Worm (Caenorhabditis elegans) whole organism, early embryonic: ENCODE data around the gene gsr-1.

Source experiments
- B0310.2 ChIP-seq: sonication (generic microtip); optimal IDR thresholded peaks from 2 replicates; lab custom pipeline; 2016; ENCODE audit warnings: mild to moderate bottlenecking, missing genetic modification characterization, missing compliant biosample characterization
- F13C5.2 ChIP-seq: sonication (generic microtip); optimal IDR thresholded peaks from 2 replicates; lab custom pipeline; 2017; ENCODE audit warnings: mild to moderate bottlenecking, missing genetic modification characterization, inconsistent platforms, missing compliant biosample characterization
- aly-1 ChIP-seq: sonication (generic microtip); optimal IDR thresholded peaks from 2 replicates; lab custom pipeline; 2016; ENCODE audit warnings: missing genetic modification characterization, missing compliant biosample characterization
- ama-1 ChIP-seq: fragments of 150-350 bp; optimal IDR thresholded peaks from 2 replicates; lab custom pipeline; 2014
- ceh-13 ChIP-seq: fragments of 200-800 bp; sonication (Bioruptor generic); optimal IDR thresholded peaks from 2 replicates; lab custom pipeline; 2018; ENCODE audit warnings: mild to moderate bottlenecking, missing genetic modification characterization, missing compliant biosample characterization
- ceh-36 ChIP-seq: sonication (generic microtip); optimal IDR thresholded peaks from 2 replicates; lab custom pipeline; 2016; ENCODE audit warnings: missing genetic modification characterization, inconsistent platforms, missing compliant biosample characterization
- ets-7 ChIP-seq: sonication (generic microtip); optimal IDR thresholded peaks from 2 replicates; lab custom pipeline; 2016; ENCODE audit warnings: missing genotype, missing genetic modification characterization, missing compliant biosample characterization
- flt-1 ChIP-seq: fragments of 200-800 bp; sonication (Bioruptor generic); IDR thresholded peaks from 2 replicates; pipeline ENCODE4 v1.3.6; 2022; ENCODE audit warnings: missing genetic modification characterization, missing compliant biosample characterization
- hmbx-1 ChIP-seq: sonication (generic microtip); optimal IDR thresholded peaks from 2 replicates; lab custom pipeline; 2016; ENCODE audit warnings: mild to moderate bottlenecking, missing genetic modification characterization, missing compliant biosample characterization
- hmg-4 ChIP-seq: fragments of 200-800 bp; sonication (Bioruptor generic); optimal IDR thresholded peaks from 2 replicates; lab custom pipeline; 2018; ENCODE audit warnings: mild to moderate bottlenecking, missing genetic modification characterization, missing compliant biosample characterization
- hnd-1 ChIP-seq: sonication (generic microtip); optimal IDR thresholded peaks from 2 replicates; lab custom pipeline; 2016; ENCODE audit warnings: missing genetic modification characterization, missing compliant biosample characterization
- pes-1 ChIP-seq: fragments of 200-800 bp; sonication (Bioruptor generic); IDR thresholded peaks from 2 replicates; pipeline ENCODE4 v1.3.6; 2022; ENCODE audit warnings: missing genetic modification reagents, missing genetic modification characterization, missing compliant biosample characterization
- scrt-1 ChIP-seq: fragments of 200-800 bp; sonication (Bioruptor generic); IDR thresholded peaks from 2 replicates; pipeline ENCODE4 v1.3.6; 2022; ENCODE audit warnings: missing genetic modification characterization, missing compliant biosample characterization
- sea-1 ChIP-seq: fragments of 200-800 bp; sonication (Bioruptor generic); conservative IDR thresholded peaks from 2 replicates; pipeline ENCODE4 v1.3.6; 2022; ENCODE audit warnings: missing genetic modification characterization, missing compliant biosample characterization
- tbx-11 ChIP-seq: fragments of 200-800 bp; sonication (Bioruptor generic); IDR thresholded peaks from 2 replicates; pipeline ENCODE4 v1.3.6; 2022; ENCODE audit warnings: missing genetic modification characterization, missing compliant biosample characterization
- tbx-37 ChIP-seq: fragments of 200-800 bp; sonication (Bioruptor generic); conservative IDR thresholded peaks from 2 replicates; pipeline ENCODE4 v1.3.6; 2022; ENCODE audit warnings: missing genetic modification reagents, missing genetic modification characterization, missing compliant biosample characterization
- tra-4 ChIP-seq: sonication (generic microtip); optimal IDR thresholded peaks from 2 replicates; lab custom pipeline; 2017; ENCODE audit warnings: missing genetic modification characterization, missing compliant biosample characterization

The gsr-1 gene

DNA sequence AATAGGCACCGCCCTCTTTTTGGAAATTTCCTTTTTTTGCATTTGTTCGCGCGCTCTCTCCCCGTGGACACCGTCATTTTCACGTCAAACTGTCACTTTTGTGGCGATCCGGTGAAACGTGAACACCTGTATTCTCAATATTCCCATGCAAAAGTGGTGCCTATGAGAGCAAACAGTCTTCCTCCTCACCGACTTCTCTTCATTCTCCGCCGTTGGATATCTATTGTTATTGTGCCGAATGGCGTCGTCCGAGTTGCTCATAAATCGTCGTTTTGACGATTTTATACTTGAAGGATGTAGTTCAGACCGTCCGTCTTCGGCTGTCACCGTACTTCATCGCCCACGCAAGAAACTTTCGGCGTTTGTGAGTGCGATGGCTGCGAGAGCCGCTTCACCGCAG, 14.9 kb upstream of the gsr-1 start, which contains the start of gene rilp-1:
Gene rilp-1 (plus strand): TSS at position 301 of the 400 bp plus-strand sequence.
- no peak for TF ChIP-seq tbx-11 (GFP tag; lab: Robert Waterston, UW)
- no peak for TF ChIP-seq tra-4
- TF ChIP-seq sea-1 (GFP tag; lab: Robert Waterston, UW), result no peak

DNA sequence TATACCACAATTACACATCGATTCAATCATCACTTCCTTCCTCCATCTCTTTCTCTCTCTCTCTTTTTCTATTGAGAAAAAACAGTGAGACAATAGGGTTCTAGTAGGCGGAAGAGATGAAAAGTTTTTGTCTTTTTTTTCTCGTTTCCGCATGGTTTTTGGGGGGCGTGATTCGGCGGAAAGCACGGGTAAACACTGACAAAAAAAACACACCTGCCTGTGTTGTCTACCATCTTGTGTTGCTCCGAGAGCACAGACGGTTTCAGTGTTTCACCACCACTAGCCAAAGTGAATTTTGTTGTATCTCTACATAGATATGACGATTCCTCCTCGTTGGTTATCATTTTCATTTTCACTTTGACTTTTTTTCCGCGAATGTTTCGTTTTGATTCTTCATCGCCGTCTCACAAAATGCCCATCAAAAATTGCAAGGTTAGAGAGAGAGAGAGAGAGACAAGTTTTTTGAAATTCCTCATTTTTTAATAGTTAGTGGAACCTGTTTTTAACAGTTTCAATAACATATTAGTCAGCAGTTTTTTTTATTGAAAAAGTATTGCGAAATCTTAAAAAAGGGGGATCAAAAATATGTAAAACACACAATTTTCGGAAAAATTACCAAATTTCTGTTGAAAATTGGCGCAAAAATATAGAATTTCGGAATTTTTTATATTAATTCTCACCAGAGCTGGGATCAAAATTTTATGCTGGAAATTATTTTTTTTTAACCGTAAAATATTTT, 13.3 kb upstream of the gsr-1 start:
- TF ChIP-seq tra-4, result no peak
- no peak for TF ChIP-seq ama-1 (lab: Kevin White, UChicago)
- TF ChIP-seq ceh-36 (tag; lab: Kevin White, UChicago), result no peak
- no peak for TF ChIP-seq sea-1 (GFP tag; lab: Robert Waterston, UW)
- TF ChIP-seq F13C5.2, result no peak
- no peak for TF ChIP-seq ceh-13 (GFP tag; lab: Kevin White, UChicago)
- TF ChIP-seq flt-1 (GFP tag; lab: Robert Waterston, UW), result no peak
- no peak for TF ChIP-seq tbx-37
- no peak for TF ChIP-seq B0310.2 (tag; lab: Kevin White, UChicago)

DNA sequence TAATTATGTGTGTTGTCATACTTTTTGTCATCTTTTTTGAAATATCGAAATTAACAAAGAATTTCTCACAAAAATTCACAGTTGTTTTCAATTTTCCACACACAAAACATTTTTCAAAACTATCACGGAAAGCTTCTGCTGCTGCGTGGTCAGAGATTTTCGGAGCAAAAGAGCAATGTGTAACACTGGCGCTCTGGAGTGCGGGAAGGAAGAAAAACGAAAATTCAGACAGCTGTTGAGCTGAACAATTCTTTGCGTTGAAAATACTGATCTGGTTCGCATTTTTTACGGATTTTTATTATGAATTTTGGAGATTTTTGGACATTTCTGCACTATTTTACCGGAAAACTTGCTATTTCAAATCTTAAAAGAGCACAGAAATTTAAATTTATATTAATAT, 7.1 kb upstream of the gsr-1 start:
- TF ChIP-seq ceh-36 (tag; lab: Kevin White, UChicago) (no peak), B0310.2 (tag; lab: Kevin White, UChicago) (no peak), ceh-13 (GFP tag; lab: Kevin White, UChicago) (no peak), F13C5.2 (no peak), sea-1 (GFP tag; lab: Robert Waterston, UW) (no peak), tbx-37 (no peak), hmbx-1 (no peak), ama-1 (lab: Kevin White, UChicago) (no peak), tra-4 (no peak), hmg-4 (GFP tag; lab: Kevin White, UChicago) (no peak), ets-7 (tag; lab: Kevin White, UChicago) (no peak), scrt-1 (GFP tag; lab: Robert Waterston, UW) (no peak), pes-1 (GFP tag; lab: Robert Waterston, UW) (no peak), tbx-11 (GFP tag; lab: Robert Waterston, UW) (no peak), hnd-1 (tag; lab: Kevin White, UChicago) (no peak), aly-1 (tag; lab: Kevin White, UChicago) (no peak), flt-1 (GFP tag; lab: Robert Waterston, UW) (no peak)

DNA sequence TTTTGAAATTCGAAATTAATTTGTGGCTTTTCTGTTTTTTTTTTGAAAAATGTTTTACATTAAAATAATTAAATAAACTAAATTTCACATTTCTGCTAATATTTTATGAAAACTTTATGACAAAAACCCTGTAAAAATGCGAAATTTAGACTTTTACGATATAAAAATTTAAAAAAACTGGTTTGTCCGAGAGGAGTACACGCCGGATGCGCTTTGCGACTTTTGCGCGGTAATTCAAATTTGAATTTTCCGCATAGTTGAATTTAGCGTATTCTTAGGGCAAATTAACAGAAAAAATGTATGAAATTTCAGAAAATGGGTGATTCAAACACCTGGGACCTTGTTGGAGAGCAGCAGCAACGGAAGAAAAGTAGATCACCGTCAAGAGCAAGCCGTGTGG, 6.6 kb upstream of the gsr-1 start, which contains the start of gene unc-93:
Gene unc-93 (plus strand): TSS at position 301 of the 400 bp plus-strand sequence.
- TF ChIP-seq F13C5.2 (no peak), tra-4 (no peak), flt-1 (GFP tag; lab: Robert Waterston, UW) (no peak), sea-1 (GFP tag; lab: Robert Waterston, UW) (no peak), ets-7 (tag; lab: Kevin White, UChicago) (no peak), ceh-13 (GFP tag; lab: Kevin White, UChicago) (no peak), pes-1 (GFP tag; lab: Robert Waterston, UW) (no peak), hmbx-1 (no peak), tbx-11 (GFP tag; lab: Robert Waterston, UW) (no peak), scrt-1 (GFP tag; lab: Robert Waterston, UW) (no peak), hnd-1 (tag; lab: Kevin White, UChicago) (no peak)

DNA sequence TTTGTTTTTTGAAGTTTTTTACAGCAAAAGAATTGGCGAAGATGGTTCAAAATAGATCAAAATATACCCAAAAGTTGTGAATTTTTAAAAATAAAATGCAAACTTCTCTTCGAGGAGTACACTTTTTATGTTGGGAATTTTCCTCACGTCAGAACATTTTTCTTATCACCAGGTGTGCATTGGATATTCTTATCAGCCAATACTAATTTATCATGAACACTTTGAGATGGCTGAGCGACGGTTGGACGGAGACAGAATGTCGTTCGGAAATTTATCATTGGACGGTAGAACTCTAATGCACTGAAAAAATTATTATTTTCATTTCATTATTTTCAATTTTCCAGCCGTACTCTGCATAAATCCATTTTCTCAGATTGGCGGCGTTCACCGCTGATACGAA, 1.4 kb upstream of the gsr-1 start:
- TF ChIP-seq ceh-36 (tag; lab: Kevin White, UChicago) (no peak), hmbx-1 (no peak), sea-1 (GFP tag; lab: Robert Waterston, UW) (no peak), flt-1 (GFP tag; lab: Robert Waterston, UW) (no peak), scrt-1 (GFP tag; lab: Robert Waterston, UW) (no peak), hnd-1 (tag; lab: Kevin White, UChicago) (no peak), hmg-4 (GFP tag; lab: Kevin White, UChicago) (no peak), F13C5.2 (no peak), ceh-13 (GFP tag; lab: Kevin White, UChicago) (no peak), aly-1 (tag; lab: Kevin White, UChicago) (no peak), B0310.2 (tag; lab: Kevin White, UChicago) (no peak), tbx-37 (no peak), ets-7 (tag; lab: Kevin White, UChicago) (no peak), tbx-11 (GFP tag; lab: Robert Waterston, UW) (no peak), ama-1 (lab: Kevin White, UChicago) (no peak), tra-4 (no peak), pes-1 (GFP tag; lab: Robert Waterston, UW) (no peak)

DNA sequence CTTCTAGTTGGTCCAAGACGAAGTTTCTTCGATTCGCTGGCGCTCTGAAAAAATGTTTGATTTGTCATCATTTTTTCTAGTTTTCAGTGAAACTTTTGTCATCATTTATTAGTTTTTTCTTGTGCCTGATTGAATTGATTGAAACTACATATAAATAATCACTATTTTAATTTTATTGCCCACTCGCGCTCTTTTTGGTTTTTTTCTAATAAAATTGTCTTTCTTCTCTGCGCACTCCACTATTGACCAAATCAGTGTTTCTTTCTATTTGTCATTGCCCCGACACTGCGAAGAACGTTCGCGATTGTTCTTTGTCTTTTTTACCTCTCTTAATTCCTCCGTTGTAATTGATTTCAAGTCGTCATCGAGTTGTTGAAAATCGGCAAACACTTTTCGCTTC, 441 bp upstream of the gsr-1 start:
- TF ChIP-seq pes-1 (GFP tag; lab: Robert Waterston, UW) (no peak), hmbx-1 (no peak), scrt-1 (GFP tag; lab: Robert Waterston, UW) (no peak), B0310.2 (tag; lab: Kevin White, UChicago) (no peak), flt-1 (GFP tag; lab: Robert Waterston, UW) (no peak), aly-1 (tag; lab: Kevin White, UChicago) (no peak)

DNA sequence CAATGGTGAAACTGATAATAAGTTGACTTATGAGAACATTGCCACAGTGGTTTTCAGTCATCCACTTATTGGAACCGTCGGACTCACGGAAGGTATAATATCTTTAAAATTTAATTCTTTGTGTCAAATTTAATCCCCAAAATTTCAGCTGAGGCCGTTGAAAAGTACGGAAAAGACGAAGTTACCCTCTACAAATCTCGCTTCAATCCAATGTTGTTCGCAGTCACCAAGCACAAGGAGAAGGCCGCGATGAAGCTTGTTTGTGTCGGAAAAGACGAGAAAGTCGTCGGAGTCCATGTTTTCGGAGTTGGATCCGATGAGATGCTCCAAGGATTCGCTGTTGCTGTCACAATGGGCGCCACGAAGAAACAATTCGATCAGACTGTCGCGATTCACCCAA, 1.7 kb downstream of the gsr-1 start:
- TF ChIP-seq tbx-11 (GFP tag; lab: Robert Waterston, UW) (no peak), aly-1 (tag; lab: Kevin White, UChicago) (no peak), B0310.2 (tag; lab: Kevin White, UChicago) (no peak), scrt-1 (GFP tag; lab: Robert Waterston, UW) (no peak), ets-7 (tag; lab: Kevin White, UChicago) (no peak), ceh-36 (tag; lab: Kevin White, UChicago) (no peak), hmg-4 (GFP tag; lab: Kevin White, UChicago) (no peak), hnd-1 (tag; lab: Kevin White, UChicago) (no peak), ama-1 (lab: Kevin White, UChicago) (no peak), tra-4 (no peak), ceh-13 (GFP tag; lab: Kevin White, UChicago) (no peak), sea-1 (GFP tag; lab: Robert Waterston, UW) (no peak)
